Fruit fly (Drosophila melanogaster) whole organism, wandering third instar larva: ENCODE results near the gene CG32568.
A peak's percentile ranks its signal among the peaks of the same experiment; 100 is the strongest.

Experiments used
- Abd-B ChIP-seq: fragments of >200 bp; optimal IDR thresholded peaks from 2 replicates; lab custom pipeline; 2017; ENCODE audit warnings: missing biosample characterization, missing genetic modification characterization
- CG32264 ChIP-seq: fragments of 200-800 bp; sonication (Bioruptor generic); optimal IDR thresholded peaks from 2 replicates; lab custom pipeline; 2016; ENCODE audit warnings: missing biosample characterization, missing genetic modification characterization
- CG9705 ChIP-seq: fragments of 200-800 bp; sonication (Bioruptor generic); optimal IDR thresholded peaks from 2 replicates; lab custom pipeline; 2018; ENCODE audit warnings: missing biosample characterization, mild to moderate bottlenecking, missing genetic modification characterization
- CrebA ChIP-seq: fragments of 200-800 bp; sonication (Bioruptor generic); optimal IDR thresholded peaks from 2 replicates; lab custom pipeline; 2016; ENCODE audit warnings: missing biosample characterization, mild to moderate bottlenecking, missing genetic modification characterization, borderline replicate concordance
- Dfd ChIP-seq: fragments of >200 bp; optimal IDR thresholded peaks from 2 replicates; lab custom pipeline; 2017; ENCODE audit warnings: missing biosample characterization, missing genetic modification characterization
- Dif ChIP-seq: fragments of 200-275, 200-300 bp; sonication (Bioruptor generic); optimal IDR thresholded peaks from 2 replicates; lab custom pipeline; 2018; ENCODE audit warnings: missing biosample characterization, missing genetic modification characterization; ENCODE audit not compliant: partially characterized antibody
- GATAd ChIP-seq: sonication (Bioruptor generic); optimal IDR thresholded peaks from 2 replicates; lab custom pipeline; 2016; ENCODE audit warnings: missing biosample characterization, missing genetic modification characterization
- HLH106 ChIP-seq: fragments of 200-800 bp; optimal IDR thresholded peaks from 3 replicates; lab custom pipeline; 2019; ENCODE audit warnings: missing biosample characterization, mild to moderate bottlenecking, missing genetic modification characterization, moderate library complexity
- Hr78 ChIP-seq: fragments of >200 bp; optimal IDR thresholded peaks from 2 replicates; lab custom pipeline; 2017; ENCODE audit warnings: missing biosample characterization, missing genetic modification characterization
- Jra ChIP-seq: sonication (Bioruptor generic); optimal IDR thresholded peaks from 2 replicates; lab custom pipeline; 2016; ENCODE audit warnings: missing biosample characterization, missing genetic modification characterization
- Mio ChIP-seq: sonication (Bioruptor generic); optimal IDR thresholded peaks from 2 replicates; lab custom pipeline; 2016; ENCODE audit warnings: missing biosample characterization, missing genetic modification characterization
- Myc ChIP-seq: fragments of >200 bp; optimal IDR thresholded peaks from 2 replicates; lab custom pipeline; 2017
- N ChIP-seq: fragments of >200 bp; optimal IDR thresholded peaks from 2 replicates; lab custom pipeline; 2018; ENCODE audit warnings: missing biosample characterization, missing external identifiers, missing genetic modification characterization
- OdsH ChIP-seq: fragments of 200-800 bp; sonication (Bioruptor generic); optimal IDR thresholded peaks from 2 replicates; lab custom pipeline; 2016; ENCODE audit warnings: missing biosample characterization, mild to moderate bottlenecking, missing genetic modification characterization
- Rel ChIP-seq, 2 experiments: fragments of 200-800 bp; sonication (Bioruptor generic) in 1 of 2; optimal IDR thresholded peaks; 2 replicates in 1 of 2; 3 replicates in 1 of 2; lab custom pipeline; 2016 to 2019; ENCODE audit warnings: mild to moderate bottlenecking in 2 of 2, missing biosample characterization in 2 of 2, missing genetic modification characterization in 2 of 2, moderate library complexity in 1 of 2
- Sp1 ChIP-seq: fragments of 200-800 bp; sonication (Bioruptor generic); optimal IDR thresholded peaks from 3 replicates; lab custom pipeline; 2019; ENCODE audit warnings: missing biosample characterization, mild to moderate bottlenecking, missing genetic modification characterization, moderate library complexity
- Vsx2 ChIP-seq: fragments of 200-300, 225-300 bp; sonication (Bioruptor generic); optimal IDR thresholded peaks from 2 replicates; lab custom pipeline; 2018; ENCODE audit warnings: missing biosample characterization, missing genetic modification characterization; ENCODE audit not compliant: partially characterized antibody
- brk ChIP-seq: fragments of 200-800 bp; sonication (Bioruptor generic); optimal IDR thresholded peaks from 2 replicates; lab custom pipeline; 2016; ENCODE audit warnings: missing biosample characterization, mild to moderate bottlenecking, missing genetic modification characterization
- dl ChIP-seq, 2 experiments: fragments of 175-275, 200-275 bp in 1 of 2; fragments of 200-275 bp in 1 of 2; sonication (Bioruptor generic); optimal IDR thresholded peaks; lab custom pipeline; 2018; ENCODE audit warnings: mild to moderate bottlenecking in 2 of 2, missing biosample characterization in 2 of 2, missing genetic modification characterization in 2 of 2, moderate library complexity in 2 of 2; ENCODE audit not compliant: partially characterized antibody in 2 of 2, insufficient read depth in 1 of 2
- dmrt93B ChIP-seq: fragments of 200-800 bp; sonication (Bioruptor generic); optimal IDR thresholded peaks from 2 replicates; lab custom pipeline; 2018; ENCODE audit warnings: missing biosample characterization, mild to moderate bottlenecking, missing genetic modification characterization
- dsf ChIP-seq: sonication (Bioruptor generic); optimal IDR thresholded peaks from 2 replicates; lab custom pipeline; 2016; ENCODE audit warnings: missing biosample characterization, missing genetic modification characterization, borderline replicate concordance
- ey ChIP-seq: fragments of 200-800 bp; sonication (Bioruptor generic); optimal IDR thresholded peaks from 2 replicates; lab custom pipeline; 2016; ENCODE audit warnings: missing biosample characterization, missing genetic modification characterization
- foxo ChIP-seq, 2 experiments: fragments of 200-800 bp; sonication (Bioruptor generic); optimal IDR thresholded peaks; 2 replicates in 1 of 2; 3 replicates in 1 of 2; lab custom pipeline; 2016 to 2017; ENCODE audit warnings: missing biosample characterization in 2 of 2, missing genetic modification characterization in 2 of 2
- fru ChIP-seq: fragments of 200-800 bp; sonication (Bioruptor generic); optimal IDR thresholded peaks from 3 replicates; lab custom pipeline; 2016; ENCODE audit warnings: missing biosample characterization, mild to moderate bottlenecking, missing genetic modification characterization
- h ChIP-seq: fragments of 200-800 bp; sonication (Bioruptor generic); optimal IDR thresholded peaks from 3 replicates; lab custom pipeline; 2016; ENCODE audit warnings: missing biosample characterization, mild to moderate bottlenecking, missing genetic modification characterization
- jim ChIP-seq: fragments of 175-275, 200-325 bp; sonication (Bioruptor generic); optimal IDR thresholded peaks from 2 replicates; lab custom pipeline; 2016; ENCODE audit warnings: missing biosample characterization, mild to moderate bottlenecking, missing genetic modification characterization
- lola ChIP-seq: fragments of >200 bp; optimal IDR thresholded peaks from 2 replicates; lab custom pipeline; 2017; ENCODE audit warnings: missing biosample characterization, missing genetic modification characterization
- pan ChIP-seq: fragments of >200 bp; optimal IDR thresholded peaks from 2 replicates; lab custom pipeline; 2017
- psq ChIP-seq: fragments of 200-800 bp; sonication (Bioruptor generic); optimal IDR thresholded peaks from 3 replicates; lab custom pipeline; 2017; ENCODE audit warnings: missing biosample characterization, mild to moderate bottlenecking, missing genetic modification characterization, moderate library complexity
- rgr ChIP-seq: fragments of 200-800 bp; sonication (Bioruptor generic); optimal IDR thresholded peaks from 3 replicates; lab custom pipeline; 2016; ENCODE audit warnings: missing biosample characterization, mild to moderate bottlenecking, missing genetic modification characterization
- sage ChIP-seq: fragments of 200-800 bp; sonication (Bioruptor generic); optimal IDR thresholded peaks from 2 replicates; lab custom pipeline; 2016; ENCODE audit warnings: missing biosample characterization, mild to moderate bottlenecking, missing genetic modification characterization
- sv ChIP-seq: fragments of 200-800 bp; sonication (Bioruptor generic); optimal IDR thresholded peaks from 3 replicates; lab custom pipeline; 2016; ENCODE audit warnings: missing biosample characterization, missing genetic modification characterization
- tai ChIP-seq: sonication (Bioruptor generic); optimal IDR thresholded peaks from 2 replicates; lab custom pipeline; 2016; ENCODE audit warnings: missing biosample characterization, missing genetic modification characterization
- usp ChIP-seq: fragments of >200 bp; optimal IDR thresholded peaks from 2 replicates; lab custom pipeline; 2017; ENCODE audit warnings: missing biosample characterization, missing genetic modification characterization
- woc ChIP-seq: sonication (Bioruptor generic); optimal IDR thresholded peaks from 2 replicates; lab custom pipeline; 2016; ENCODE audit warnings: missing biosample characterization, mild to moderate bottlenecking, missing genetic modification characterization

Gene CG32568

DNA sequence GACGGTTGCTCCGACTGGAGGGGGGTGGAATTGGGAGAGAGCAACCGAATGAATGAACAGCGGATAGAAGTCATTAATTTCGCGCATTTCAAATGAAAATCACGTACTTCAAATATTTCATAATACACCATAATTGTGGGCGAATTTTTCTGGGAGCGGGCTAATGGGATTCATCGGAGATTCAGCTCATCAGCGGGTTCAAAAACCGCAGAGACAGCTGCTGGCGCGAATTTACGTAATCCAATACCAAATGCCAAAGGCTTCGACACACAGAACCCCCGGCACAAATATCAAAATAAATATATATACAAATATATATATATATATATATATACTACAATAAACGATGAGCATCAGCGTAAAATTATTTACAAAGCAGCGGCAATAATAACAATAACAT, 24.1 kb upstream of the CG32568 start:
- no peak for TF ChIP-seq jim (GFP tag; lab: Kevin White, UChicago)
- no peak for TF ChIP-seq Hr78 (GFP tag; lab: Kevin White, UChicago)
- TF ChIP-seq Rel (GFP tag; optimal IDR thresholded peaks at IDR 0.05; lab: Kevin White, UChicago) = no peak
- peak; percentile 58 for TF ChIP-seq Rel (tag; optimal IDR thresholded peaks at IDR 0.05; lab: Kevin White, UChicago)

dm6 chrX:16718169-16718723, 22.5 kb upstream of the CG32568 start:
- TF ChIP-seq Hr78 (GFP tag; lab: Kevin White, UChicago) = no peak
- TF ChIP-seq foxo (GFP tag; optimal IDR thresholded peaks at IDR 0.05; lab: Kevin White, UChicago) = no peak
- TF ChIP-seq Sp1 (GFP tag; lab: Kevin White, UChicago) = no peak
- TF ChIP-seq Abd-B = no peak
- no peak for TF ChIP-seq dmrt93B (GFP tag; lab: Kevin White, UChicago)
- no peak for TF ChIP-seq tai (GFP tag; lab: Kevin White, UChicago)
- TF ChIP-seq sage (GFP tag; lab: Kevin White, UChicago) = no peak
- TF ChIP-seq Dif = no peak
- TF ChIP-seq brk (GFP tag; lab: Kevin White, UChicago) = no peak
- TF ChIP-seq jim (GFP tag; lab: Kevin White, UChicago) = no peak
- TF ChIP-seq pan = no peak
- no peak for TF ChIP-seq HLH106 (tag; lab: Kevin White, UChicago)
- TF ChIP-seq CrebA (GFP tag; lab: Kevin White, UChicago) = no peak
- no peak for TF ChIP-seq fru (GFP tag; lab: Kevin White, UChicago)
- no peak for TF ChIP-seq h (GFP tag; lab: Kevin White, UChicago)
- TF ChIP-seq sv (GFP tag; lab: Kevin White, UChicago) = no peak
- no peak for TF ChIP-seq lola (GFP tag; lab: Kevin White, UChicago)

DNA sequence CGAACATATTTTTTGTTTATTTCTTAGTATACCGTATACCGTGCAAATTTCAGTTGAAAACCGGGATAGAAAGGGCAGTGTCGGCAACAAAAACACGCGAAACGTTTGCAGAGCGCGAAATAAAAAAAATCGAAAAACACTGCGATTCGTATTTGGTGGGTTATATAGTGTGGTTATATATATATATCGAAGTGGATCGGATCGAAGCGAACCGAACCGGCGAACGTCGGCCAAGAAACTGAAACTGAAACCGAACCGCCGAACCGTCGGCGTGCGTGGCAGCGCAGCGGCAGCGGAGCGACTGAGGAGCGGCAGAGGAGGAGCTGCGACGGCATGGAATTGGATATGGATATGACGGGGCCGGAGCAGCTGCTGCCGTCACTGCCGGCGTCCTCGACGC, 19.5 kb upstream of the CG32568 start, which contains the start of the genes CG32572 and CG34325:
Gene CG32572 (plus strand): TSS at position 16 of the 400 bp plus-strand sequence.
Gene CG34325 (minus strand): TSS at position 244 of the 400 bp plus-strand sequence.
- TF ChIP-seq Abd-B (no peak), foxo (GFP tag; optimal IDR thresholded peaks at IDR 0.05; lab: Kevin White, UChicago) (no peak), brk (GFP tag; lab: Kevin White, UChicago) (no peak), tai (GFP tag; lab: Kevin White, UChicago) (no peak), OdsH (GFP tag; lab: Kevin White, UChicago) (no peak), psq (GFP tag; lab: Kevin White, UChicago) (no peak), CG32264 (no peak), Myc (lab: Kevin White, UChicago) (no peak), fru (GFP tag; lab: Kevin White, UChicago) (no peak), CG9705 (GFP tag; lab: Kevin White, UChicago) (no peak), dsf (no peak), sage (GFP tag; lab: Kevin White, UChicago) (no peak), jim (GFP tag; lab: Kevin White, UChicago) (no peak)

- peak in 1 of 2 experiments; percentile 64 for TF ChIP-seq foxo (GFP tag; optimal IDR thresholded peaks at IDR 0.05; lab: Kevin White, UChicago)
- no peak for TF ChIP-seq Mio (GFP tag; lab: Kevin White, UChicago)
- no peak for TF ChIP-seq sage (GFP tag; lab: Kevin White, UChicago)
- no peak for TF ChIP-seq Myc (lab: Kevin White, UChicago)
- peak; percentile 39 for TF ChIP-seq psq (GFP tag; lab: Kevin White, UChicago)
- TF ChIP-seq sv (GFP tag; lab: Kevin White, UChicago) = peak; percentile 74
- TF ChIP-seq dl (GFP tag; optimal IDR thresholded peaks at IDR 0.05; lab: Kevin White, UChicago; ENCODE audit: insufficient read depth in 1 of 2, partially characterized antibody in 2 of 2) = peak; percentile 31 to 42
- no peak for TF ChIP-seq Hr78 (GFP tag; lab: Kevin White, UChicago)
- peak; percentile 19 for TF ChIP-seq brk (GFP tag; lab: Kevin White, UChicago)
- no peak for TF ChIP-seq Abd-B
- TF ChIP-seq jim (GFP tag; lab: Kevin White, UChicago) = no peak
- TF ChIP-seq Dfd (GFP tag; lab: Kevin White, UChicago) = no peak
- peak; percentile 43 for TF ChIP-seq woc
- peak; percentile 40 for TF ChIP-seq CrebA (GFP tag; lab: Kevin White, UChicago)
- TF ChIP-seq usp = no peak
- TF ChIP-seq Rel (GFP tag; optimal IDR thresholded peaks at IDR 0.05; lab: Kevin White, UChicago) = no peak
- no peak for TF ChIP-seq Rel (tag; optimal IDR thresholded peaks at IDR 0.05; lab: Kevin White, UChicago)
- TF ChIP-seq h (GFP tag; lab: Kevin White, UChicago) = peak; percentile 59
- TF ChIP-seq dsf = no peak
- no peak for TF ChIP-seq Vsx2
- TF ChIP-seq CG32264 = no peak
- no peak for TF ChIP-seq CG9705 (GFP tag; lab: Kevin White, UChicago)
- peak; percentile 78 for TF ChIP-seq Sp1 (GFP tag; lab: Kevin White, UChicago)
- peak; percentile 79 for TF ChIP-seq rgr (GFP tag; lab: Kevin White, UChicago)
- no peak for TF ChIP-seq GATAd (GFP tag; lab: Kevin White, UChicago)
- peak; percentile 72 for TF ChIP-seq OdsH (GFP tag; lab: Kevin White, UChicago)
- TF ChIP-seq ey (GFP tag; lab: Kevin White, UChicago) = peak; percentile 80
- TF ChIP-seq tai (GFP tag; lab: Kevin White, UChicago) = peak; percentile 31
- no peak for TF ChIP-seq N (GFP tag; lab: Kevin White, UChicago)
- no peak for TF ChIP-seq lola (GFP tag; lab: Kevin White, UChicago)
- TF ChIP-seq dmrt93B (GFP tag; lab: Kevin White, UChicago) = peak; percentile 40
- TF ChIP-seq Jra (GFP tag; lab: Kevin White, UChicago) = peak; percentile 30
- peak; percentile 3 for TF ChIP-seq Dif
These were observed 17.2 kb upstream of the CG32568 start for dm6 chrX:16723203-16724173.
